Worm (Caenorhabditis elegans) whole organism, L2 larva: ENCODE data around the gene Y62E10A.3.

Source experiments
- F13H6.1 ChIP-seq: sonication (generic microtip); optimal IDR thresholded peaks from 2 replicates; lab custom pipeline; 2016; ENCODE audit warnings: missing genetic modification characterization, missing compliant biosample characterization
- ama-1 ChIP-seq: fragments of 150-350 bp; optimal IDR thresholded peaks from 2 replicates; lab custom pipeline; 2018; ENCODE audit warnings: inconsistent platforms
- ceh-82 ChIP-seq: fragments of 150-350 bp; optimal IDR thresholded peaks from 2 replicates; lab custom pipeline; 2014; ENCODE audit warnings: missing biosample characterization, missing genetic modification characterization
- dmd-4 ChIP-seq: sonication (generic microtip); optimal IDR thresholded peaks from 2 replicates; lab custom pipeline; 2017; ENCODE audit warnings: missing biosample characterization, missing genetic modification characterization
- elt-3 ChIP-seq: sonication (generic microtip); optimal IDR thresholded peaks from 2 replicates; lab custom pipeline; 2017; ENCODE audit warnings: missing biosample characterization, missing genetic modification characterization
- lin-13 ChIP-seq: fragments of 150-350 bp; optimal IDR thresholded peaks from 2 replicates; lab custom pipeline; 2014; ENCODE audit warnings: missing biosample characterization, missing genetic modification reagents, missing genetic modification characterization
- lsy-2 ChIP-seq, 2 experiments: fragments of 150-350 bp in 1 of 2; sonication (generic microtip) in 1 of 2; optimal IDR thresholded peaks; 2 replicates each; lab custom pipeline; 2014 to 2017; ENCODE audit warnings: missing biosample characterization in 2 of 2, missing genetic modification characterization in 2 of 2
- nhr-12 ChIP-seq: fragments of 150-350 bp; optimal IDR thresholded peaks from 2 replicates; lab custom pipeline; 2014; ENCODE audit warnings: missing biosample characterization, missing genetic modification characterization
- nhr-21 ChIP-seq: fragments of 150-350 bp; optimal IDR thresholded peaks from 2 replicates; lab custom pipeline; 2014; ENCODE audit warnings: missing biosample characterization, missing genetic modification characterization
- nhr-237 ChIP-seq: fragments of 150-350 bp; optimal IDR thresholded peaks from 2 replicates; lab custom pipeline; 2014; ENCODE audit warnings: missing biosample characterization, missing genetic modification characterization
- snpc-4 ChIP-seq: fragments of 150-350 bp; optimal IDR thresholded peaks from 2 replicates; lab custom pipeline; 2014; ENCODE audit warnings: missing biosample characterization, missing genetic modification characterization
- unc-62 ChIP-seq: fragments of 150-350 bp; optimal IDR thresholded peaks from 2 replicates; lab custom pipeline; 2014; ENCODE audit warnings: missing biosample characterization, missing genetic modification reagents, missing genetic modification characterization
- ztf-11 ChIP-seq: sonication (generic microtip); optimal IDR thresholded peaks from 2 replicates; lab custom pipeline; 2017; ENCODE audit warnings: missing biosample characterization, missing genetic modification characterization

DNA sequence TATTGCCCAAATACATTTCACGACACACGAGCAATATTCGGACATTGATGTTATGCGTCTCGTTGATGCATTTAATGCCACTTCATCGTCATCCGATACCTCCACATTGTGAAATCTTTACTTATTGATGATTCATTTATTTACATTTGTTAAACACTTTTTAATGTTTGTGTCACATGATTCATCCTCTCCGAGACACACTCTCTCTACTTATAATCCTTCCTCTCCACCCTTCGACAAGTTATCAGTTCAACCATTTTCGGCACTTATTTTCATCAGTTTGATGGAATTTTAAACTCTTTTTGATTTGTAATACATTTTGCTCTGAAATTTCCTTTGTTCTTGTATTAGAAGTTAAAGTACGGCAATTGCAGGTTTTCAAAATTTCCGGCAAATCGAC, 14.0 kb downstream of the Y62E10A.3 start:
- no peak for TF ChIP-seq elt-3 (tag; lab: Kevin White, UChicago)
- no peak for TF ChIP-seq lsy-2 (tag; optimal IDR thresholded peaks at IDR 0.05; lab: Kevin White, UChicago)
- TF ChIP-seq ama-1 (lab: Kevin White, UChicago), result no peak
- TF ChIP-seq dmd-4 (tag; lab: Kevin White, UChicago), result no peak
- TF ChIP-seq unc-62 (GFP tag; lab: Kevin White, UChicago), result no peak
- TF ChIP-seq ceh-82 (tag; lab: Kevin White, UChicago), result no peak
- TF ChIP-seq F13H6.1 (tag; lab: Kevin White, UChicago), result peak; percentile 9
- no peak for TF ChIP-seq nhr-21 (tag; lab: Kevin White, UChicago)
- TF ChIP-seq snpc-4, result no peak
- TF ChIP-seq lin-13, result no peak
- no peak for TF ChIP-seq ztf-11 (tag; lab: Kevin White, UChicago)
- TF ChIP-seq nhr-12 (tag; lab: Kevin White, UChicago), result no peak
- TF ChIP-seq nhr-237 (tag; lab: Kevin White, UChicago), result no peak
